Worm (Caenorhabditis elegans): ENCODE results near the gene F09C8.2.

ce11 chrX:16144584-16144983 is 2.2 kb downstream of the F09C8.2 start:
- TF ChIP-seq efl-1 (GFP tag; optimal IDR thresholded peaks at IDR 0.05) (no peak), ccch-3 (GFP tag; optimal IDR thresholded peaks at IDR 0.05) (no peak), lin-26 (GFP tag; IDR thresholded peaks at IDR 0.05) (no peak), dpl-1 (GFP tag; optimal IDR thresholded peaks at IDR 0.05) (no peak), akir-1 (GFP tag; optimal IDR thresholded peaks at IDR 0.05) (no peak), F52B5.7 (tag; optimal IDR thresholded peaks at IDR 0.05) (no peak), egl-18 (GFP tag; IDR thresholded peaks at IDR 0.05) (no peak), let-607 (tag; optimal IDR thresholded peaks at IDR 0.05) (no peak)

Data from whole organism, young adult.